Worm (Caenorhabditis elegans) whole organism, mixed stage, embryonic: Measurements from ENCODE around the gene Y43F8B.11.

ENCODE experiments used
- ceh-83 ChIP-seq: fragments of 200-800 bp; sonication (Bioruptor generic); optimal IDR thresholded peaks from 2 replicates; lab custom pipeline; 2018; ENCODE audit warnings: mild to moderate bottlenecking, missing genetic modification characterization, missing compliant biosample characterization
- elt-3 ChIP-seq: fragments of 150-350 bp; optimal IDR thresholded peaks from 2 replicates; lab custom pipeline; 2014; ENCODE audit warnings: missing biosample characterization, missing genetic modification characterization
- snpc-4 ChIP-seq: fragments of 150-350 bp; optimal IDR thresholded peaks from 2 replicates; lab custom pipeline; 2014; ENCODE audit warnings: missing biosample characterization, missing genetic modification characterization
- unc-62 ChIP-seq: fragments of 150-350 bp; optimal IDR thresholded peaks from 2 replicates; lab custom pipeline; 2014; ENCODE audit warnings: missing biosample characterization, missing genetic modification reagents, missing genetic modification characterization

- TF ChIP-seq ceh-83 (no peak), elt-3 (no peak), snpc-4 (no peak), unc-62 (GFP tag; lab: Kevin White, UChicago) (no peak)
Observed at ce11 chrV:19470385-19470784, at the start of gene Y43F8B.11.
